Worm (Caenorhabditis elegans): Measurements from ENCODE around the gene B0454.5.

ce11 chrII:3003667-3004066, 35.0 kb upstream of the B0454.5 start, which contains the start of gene lido-11:
- no peak for TF ChIP-seq ama-1 (optimal IDR thresholded peaks at IDR 0.05)
- no peak for TF ChIP-seq tbx-11 (GFP tag; IDR thresholded peaks at IDR 0.05)
- no peak for TF ChIP-seq B0310.2 (tag; optimal IDR thresholded peaks at IDR 0.05)
- TF ChIP-seq F13C5.2 (tag; optimal IDR thresholded peaks at IDR 0.05): no peak
- no peak for TF ChIP-seq sea-1 (GFP tag; conservative IDR thresholded peaks at IDR 0.05)
- no peak for TF ChIP-seq ets-7 (tag; optimal IDR thresholded peaks at IDR 0.05)
- no peak for TF ChIP-seq flt-1 (GFP tag; IDR thresholded peaks at IDR 0.05)
- TF ChIP-seq pes-1 (GFP tag; IDR thresholded peaks at IDR 0.05): no peak
- no peak for TF ChIP-seq tra-4 (tag; optimal IDR thresholded peaks at IDR 0.05)
- TF ChIP-seq ceh-36 (tag; optimal IDR thresholded peaks at IDR 0.05): no peak

Measured in whole organism, early embryonic.